Fruit fly (Drosophila melanogaster) whole organism, embryonic: ENCODE measurements around the gene CG13086.

ENCODE experiments used
- BEAF-32 ChIP-seq: fragments of 200-800 bp; sonication (Bioruptor generic); optimal IDR thresholded peaks from 3 replicates; lab custom pipeline; 2017; ENCODE audit warnings: missing biosample characterization, missing genetic modification characterization, mild to moderate bottlenecking, moderate library complexity, missing genetic modification reagents
- Bteb2 ChIP-seq: fragments of 200-800 bp; sonication (Bioruptor generic); optimal IDR thresholded peaks from 2 replicates; lab custom pipeline; 2016; ENCODE audit warnings: missing biosample characterization, missing genetic modification characterization
- CG10462 ChIP-seq: fragments of 200-800 bp; sonication (Bioruptor generic); optimal IDR thresholded peaks from 2 replicates; lab custom pipeline; 2016; ENCODE audit warnings: missing biosample characterization, missing genetic modification characterization
- CG14050 ChIP-seq: fragments of 200-800 bp; sonication (Bioruptor generic); IDR thresholded peaks from 3 replicates; pipeline ENCODE4 v1.3.6; 2022; ENCODE audit warnings: missing biosample characterization, missing genetic modification characterization
- CG15011 ChIP-seq: fragments of 200-800 bp; sonication (Bioruptor generic); optimal IDR thresholded peaks from 3 replicates; lab custom pipeline; 2018; ENCODE audit warnings: missing biosample characterization, mild to moderate bottlenecking, missing genetic modification characterization
- CG17568 ChIP-seq: fragments of 200-800 bp; sonication (Bioruptor generic); optimal IDR thresholded peaks from 2 replicates; lab custom pipeline; 2018; ENCODE audit warnings: missing biosample characterization, mild to moderate bottlenecking, missing genetic modification characterization, moderate library complexity
- CG2712 ChIP-seq: fragments of 200-800 bp; optimal IDR thresholded peaks from 3 replicates; lab custom pipeline; 2019; ENCODE audit warnings: missing biosample characterization, mild to moderate bottlenecking, missing genetic modification characterization, moderate library complexity
- CG30403 ChIP-seq: fragments of 200-800 bp; sonication (Bioruptor generic); optimal IDR thresholded peaks from 3 replicates; lab custom pipeline; 2016; ENCODE audit warnings: missing biosample characterization, missing genetic modification characterization
- CG3281 ChIP-seq: fragments of 200-800 bp; sonication (Bioruptor generic); optimal IDR thresholded peaks from 3 replicates; lab custom pipeline; 2017; ENCODE audit warnings: missing biosample characterization, mild to moderate bottlenecking, missing genetic modification characterization
- CG3726 ChIP-seq: fragments of 200-800 bp; sonication (Bioruptor generic); IDR thresholded peaks from 3 replicates; pipeline ENCODE4, ENCODE4 v1.3.6; 2022; ENCODE audit warnings: missing biosample characterization, missing genetic modification characterization
- CG4707 ChIP-seq: fragments of 200-800 bp; sonication (Bioruptor generic); optimal IDR thresholded peaks from 2 replicates; lab custom pipeline; 2018; ENCODE audit warnings: missing biosample characterization, mild to moderate bottlenecking, missing genetic modification characterization, moderate library complexity
- CG4730 ChIP-seq: fragments of 200-800 bp; sonication (Bioruptor generic); IDR thresholded peaks from 2 replicates; pipeline ENCODE4 v1.3.6; 2022; ENCODE audit warnings: missing biosample characterization, missing genetic modification characterization
- CG6854 ChIP-seq: fragments of 200-800 bp; sonication (Bioruptor generic); optimal IDR thresholded peaks from 3 replicates; lab custom pipeline; 2017; ENCODE audit warnings: missing biosample characterization, mild to moderate bottlenecking, missing genetic modification characterization
- CG7839 ChIP-seq: fragments of 200-800 bp; sonication (Bioruptor generic); optimal IDR thresholded peaks from 3 replicates; lab custom pipeline; 2018; ENCODE audit warnings: missing biosample characterization, mild to moderate bottlenecking, missing genetic modification characterization, moderate library complexity
- CG8089 ChIP-seq: fragments of 200-800 bp; sonication (Bioruptor generic); optimal IDR thresholded peaks from 3 replicates; lab custom pipeline; 2016; ENCODE audit warnings: missing biosample characterization, missing genetic modification characterization
- CG8290 ChIP-seq, 3 experiments: fragments of 200-800 bp; sonication (Bioruptor generic); optimal IDR thresholded peaks; 2 replicates each; lab custom pipeline; 2016 to 2019; ENCODE audit warnings: missing biosample characterization in 3 of 3, missing genetic modification characterization in 3 of 3, mild to moderate bottlenecking in 2 of 3, moderate library complexity in 1 of 3
- CG8478 ChIP-seq: fragments of >200 bp; optimal IDR thresholded peaks from 2 replicates; lab custom pipeline; 2018
- Chrac-16 ChIP-seq: fragments of 200-800 bp; sonication (Bioruptor generic); optimal IDR thresholded peaks from 3 replicates; lab custom pipeline; 2016; ENCODE audit warnings: missing biosample characterization, missing genetic modification characterization
- Deaf1 ChIP-seq: fragments of 200-800 bp; optimal IDR thresholded peaks from 3 replicates; lab custom pipeline; 2019; ENCODE audit warnings: missing biosample characterization, mild to moderate bottlenecking, missing genetic modification characterization, moderate library complexity
- Dip3 ChIP-seq: fragments of 200-800 bp; sonication (Bioruptor generic); optimal IDR thresholded peaks from 3 replicates; lab custom pipeline; 2016; ENCODE audit warnings: missing biosample characterization, missing genetic modification characterization
- Doc2 ChIP-seq: fragments of 200-800 bp; sonication (Bioruptor generic); IDR thresholded peaks from 2 replicates; pipeline ENCODE4 v1.3.6; 2022; ENCODE audit warnings: missing biosample characterization, missing genetic modification characterization
- Hey ChIP-seq: fragments of 200-800 bp; sonication (Bioruptor generic); optimal IDR thresholded peaks from 3 replicates; lab custom pipeline; 2018; ENCODE audit warnings: missing biosample characterization, mild to moderate bottlenecking, missing genetic modification characterization
- Hr39 ChIP-seq: fragments of >200 bp; optimal IDR thresholded peaks from 2 replicates; lab custom pipeline; 2017
- Oli ChIP-seq: fragments of 200-800 bp; sonication (Bioruptor generic); optimal IDR thresholded peaks from 2 replicates; lab custom pipeline; 2018; ENCODE audit warnings: missing biosample characterization, mild to moderate bottlenecking, missing genetic modification characterization, moderate library complexity
- Opbp ChIP-seq: fragments of 200-800 bp; sonication (Bioruptor generic); IDR thresholded peaks from 3 replicates; pipeline ENCODE4 v1.3.6; 2022; ENCODE audit warnings: missing biosample characterization, missing genetic modification characterization; ENCODE audit not compliant: partially characterized antibody
- Sox102F ChIP-seq: fragments of 200-800 bp; sonication (Bioruptor generic); optimal IDR thresholded peaks from 2 replicates; lab custom pipeline; 2018; ENCODE audit warnings: missing biosample characterization, mild to moderate bottlenecking, missing genetic modification characterization, moderate library complexity
- Taf1 ChIP-seq: fragments of 200-800 bp; sonication (Bioruptor generic); IDR thresholded peaks from 2 replicates; pipeline ENCODE4 v1.3.6; 2022; ENCODE audit warnings: missing biosample characterization, missing genetic modification characterization
- YL-1 ChIP-seq: fragments of 200-800 bp; sonication (Bioruptor generic); optimal IDR thresholded peaks from 3 replicates; lab custom pipeline; 2017; ENCODE audit warnings: missing biosample characterization, mild to moderate bottlenecking, missing genetic modification characterization
- ash1 ChIP-seq: fragments of 200-800 bp; sonication (Bioruptor generic); optimal IDR thresholded peaks from 2 replicates; lab custom pipeline; 2018; ENCODE audit warnings: missing biosample characterization, mild to moderate bottlenecking, missing genetic modification characterization
- bowl ChIP-seq: fragments of 200-800 bp; sonication (Bioruptor generic); IDR thresholded peaks from 2 replicates; pipeline ENCODE4 v1.3.6; 2022; ENCODE audit warnings: missing biosample characterization, missing genetic modification characterization
- caup ChIP-seq: fragments of 200-800 bp; sonication (Bioruptor generic); optimal IDR thresholded peaks from 3 replicates; lab custom pipeline; 2017; ENCODE audit warnings: missing biosample characterization, mild to moderate bottlenecking, missing genetic modification characterization, moderate library complexity; ENCODE audit not compliant: severe bottlenecking
- corto ChIP-seq: fragments of 200-800 bp; sonication (Bioruptor generic); optimal IDR thresholded peaks from 2 replicates; lab custom pipeline; 2016; ENCODE audit warnings: missing biosample characterization, mild to moderate bottlenecking, missing genetic modification characterization, moderate library complexity
- crol ChIP-seq: fragments of 200-800 bp; sonication (Bioruptor generic); IDR thresholded peaks from 2 replicates; pipeline ENCODE4 v1.3.6; 2022; ENCODE audit warnings: missing biosample characterization, missing genetic modification characterization
- crp ChIP-seq, 2 experiments: fragments of 200-800 bp; sonication (Bioruptor generic); optimal IDR thresholded peaks; 2 replicates in 1 of 2; 3 replicates in 1 of 2; lab custom pipeline; 2017; ENCODE audit warnings: missing biosample characterization in 2 of 2, missing genetic modification characterization in 2 of 2, mild to moderate bottlenecking in 1 of 2, moderate library complexity in 1 of 2
- gcm2 ChIP-seq: fragments of 200-800 bp; sonication (Bioruptor generic); optimal IDR thresholded peaks from 2 replicates; lab custom pipeline; 2016; ENCODE audit warnings: missing biosample characterization, missing genetic modification characterization
- jing ChIP-seq: fragments of 200-800 bp; sonication (Bioruptor generic); optimal IDR thresholded peaks from 2 replicates; lab custom pipeline; 2018; ENCODE audit warnings: missing biosample characterization, mild to moderate bottlenecking, missing genetic modification characterization
- lola ChIP-seq, 3 experiments: fragments of >200 bp in 2 of 3; fragments of 200-800 bp in 1 of 3; sonication (Bioruptor generic) in 1 of 3; optimal IDR thresholded peaks; 2 replicates each; lab custom pipeline; 2017 to 2019; ENCODE audit warnings: missing biosample characterization in 3 of 3, missing genetic modification characterization in 3 of 3, mild to moderate bottlenecking in 1 of 3, moderate library complexity in 1 of 3
- maf-S ChIP-seq: fragments of 200-800 bp; sonication (Bioruptor generic); optimal IDR thresholded peaks from 2 replicates; lab custom pipeline; 2016; ENCODE audit warnings: missing biosample characterization, missing genetic modification characterization
- nau ChIP-seq: fragments of 200-800 bp; sonication (Bioruptor generic); optimal IDR thresholded peaks from 3 replicates; lab custom pipeline; 2017; ENCODE audit warnings: missing biosample characterization, mild to moderate bottlenecking, missing genetic modification characterization, missing genetic modification reagents
- nom ChIP-seq: fragments of 200-800 bp; sonication (Bioruptor generic); optimal IDR thresholded peaks from 2 replicates; lab custom pipeline; 2017; ENCODE audit warnings: missing biosample characterization, missing genetic modification characterization, mild to moderate bottlenecking, moderate library complexity, missing genetic modification reagents
- odd ChIP-seq: fragments of 200-800 bp; sonication (Bioruptor generic); optimal IDR thresholded peaks from 2 replicates; lab custom pipeline; 2017; ENCODE audit warnings: missing biosample characterization, mild to moderate bottlenecking, missing genetic modification characterization
- pita ChIP-seq: fragments of 200-800 bp; sonication (Bioruptor generic); optimal IDR thresholded peaks from 2 replicates; lab custom pipeline; 2017; ENCODE audit warnings: missing biosample characterization, mild to moderate bottlenecking, missing genetic modification characterization
- ranshi ChIP-seq: fragments of 200-800 bp; sonication (Bioruptor generic); IDR thresholded peaks from 2 replicates; pipeline ENCODE4 v1.3.6; 2022; ENCODE audit warnings: missing biosample characterization, missing genetic modification characterization
- shn ChIP-seq: fragments of 200-800 bp; sonication (Bioruptor generic); optimal IDR thresholded peaks from 3 replicates; lab custom pipeline; 2016; ENCODE audit warnings: missing biosample characterization, missing genetic modification characterization
- sr ChIP-seq: fragments of 200-800 bp; sonication (Bioruptor generic); IDR thresholded peaks from 3 replicates; pipeline ENCODE4 v1.3.6; 2022; ENCODE audit warnings: missing biosample characterization, missing genetic modification characterization
- stwl ChIP-seq: fragments of 200-800 bp; sonication (Bioruptor generic); optimal IDR thresholded peaks from 3 replicates; lab custom pipeline; 2018; ENCODE audit warnings: missing biosample characterization, mild to moderate bottlenecking, missing genetic modification characterization, moderate library complexity
- sug ChIP-seq: fragments of 200-800 bp; optimal IDR thresholded peaks from 2 replicates; lab custom pipeline; 2019; ENCODE audit warnings: missing biosample characterization, mild to moderate bottlenecking, missing genetic modification characterization, moderate library complexity
- tap ChIP-seq: fragments of 200-800 bp; optimal IDR thresholded peaks from 3 replicates; lab custom pipeline; 2019; ENCODE audit warnings: missing biosample characterization, mild to moderate bottlenecking, missing genetic modification characterization, moderate library complexity
- tna ChIP-seq: fragments of 200-800 bp; sonication (Bioruptor generic); IDR thresholded peaks from 2 replicates; pipeline ENCODE4 v1.3.6; 2022; ENCODE audit warnings: missing biosample characterization, missing genetic modification characterization; ENCODE audit not compliant: partially characterized antibody
- vnd ChIP-seq: fragments of 200-800 bp; sonication (Bioruptor generic); IDR thresholded peaks from 3 replicates; pipeline ENCODE4 v1.3.6; 2022; ENCODE audit warnings: missing biosample characterization, missing genetic modification characterization; ENCODE audit not compliant: partially characterized antibody
- zfh2 ChIP-seq: fragments of 200-800 bp; sonication (Bioruptor generic); optimal IDR thresholded peaks from 2 replicates; lab custom pipeline; 2016; ENCODE audit warnings: missing biosample characterization, missing genetic modification characterization

Gene CG13086

DNA sequence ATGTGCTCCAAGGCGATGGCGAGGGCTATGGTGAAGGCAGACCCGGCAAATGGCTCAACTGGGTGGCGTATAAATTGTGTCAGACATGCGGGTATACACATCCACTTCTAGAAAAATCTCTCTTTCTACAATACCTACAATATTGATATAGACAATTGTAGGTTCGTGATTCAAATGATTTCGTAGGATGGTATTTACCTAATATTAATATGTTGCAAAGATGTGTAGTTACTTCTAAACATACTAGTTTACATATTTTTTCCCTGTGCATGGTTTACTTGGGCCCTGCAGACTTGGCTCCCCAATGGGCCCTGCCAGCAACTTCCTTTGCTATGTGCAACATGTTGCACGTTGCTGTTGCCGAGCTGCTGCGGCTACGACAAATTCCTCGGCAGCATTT, 22.2 kb upstream of the CG13086 start (continued):
- TF ChIP-seq lola (GFP tag; optimal IDR thresholded peaks at IDR 0.05; lab: Kevin White, UChicago) (peak in 1 of 3 experiments; percentile 68), gcm2 (GFP tag; lab: Kevin White, UChicago) (no peak), CG30403 (GFP tag; lab: Kevin White, UChicago) (peak; percentile 49), CG8290 (GFP tag; optimal IDR thresholded peaks at IDR 0.05; lab: Kevin White, UChicago) (no peak), CG8290 (tag; optimal IDR thresholded peaks at IDR 0.05; lab: Kevin White, UChicago) (no peak), maf-S (GFP tag; lab: Kevin White, UChicago) (no peak), nom (peak; percentile 86), Opbp (GFP tag; lab: Robert Waterston, UW) (no peak), sug (no peak), Bteb2 (no peak), CG14050 (no peak), corto (no peak), stwl (tag; lab: Kevin White, UChicago) (peak; percentile 6), CG3726 (GFP tag; lab: Robert Waterston, UW) (no peak), CG2712 (tag; lab: Kevin White, UChicago) (peak; percentile 76), jing (GFP tag; lab: Kevin White, UChicago) (no peak), Oli (tag; lab: Kevin White, UChicago) (peak; percentile 66), CG10462 (GFP tag; lab: Kevin White, UChicago) (no peak), CG8478 (lab: Kevin White, UChicago) (no peak), pita (GFP tag; lab: Kevin White, UChicago) (no peak), zfh2 (no peak), tap (tag; lab: Kevin White, UChicago) (peak; percentile 41), Dip3 (GFP tag; lab: Kevin White, UChicago) (no peak), Taf1 (GFP tag; lab: Robert Waterston, UW) (no peak), tna (GFP tag; lab: Robert Waterston, UW) (no peak), CG17568 (GFP tag; lab: Kevin White, UChicago) (no peak), CG4730 (GFP tag; lab: Robert Waterston, UW) (no peak), nau (GFP tag; lab: Kevin White, UChicago) (no peak), ranshi (no peak), shn (GFP tag; lab: Kevin White, UChicago) (no peak), Deaf1 (no peak), Doc2 (GFP tag; lab: Robert Waterston, UW) (no peak), Hr39 (lab: Kevin White, UChicago) (no peak), CG4707 (GFP tag; lab: Kevin White, UChicago) (peak; percentile 7), odd (no peak), crp (GFP tag; optimal IDR thresholded peaks at IDR 0.05; lab: Kevin White, UChicago) (no peak), sr (GFP tag; lab: Robert Waterston, UW) (no peak), CG7839 (tag; lab: Kevin White, UChicago) (peak; percentile 42), vnd (GFP tag; lab: Robert Waterston, UW) (no peak), Chrac-16 (GFP tag; lab: Kevin White, UChicago) (peak; percentile 23), YL-1 (GFP tag; lab: Kevin White, UChicago) (no peak), Sox102F (peak; percentile 52), crol (GFP tag; lab: Robert Waterston, UW) (no peak), ash1 (GFP tag; lab: Kevin White, UChicago) (no peak), caup (no peak), Hey (tag; lab: Kevin White, UChicago) (no peak), CG8089 (GFP tag; lab: Kevin White, UChicago) (no peak), CG6854 (GFP tag; lab: Kevin White, UChicago) (no peak), CG3281 (GFP tag; lab: Kevin White, UChicago) (no peak), CG15011 (no peak), BEAF-32 (GFP tag; lab: Kevin White, UChicago) (no peak), bowl (no peak)
